Fruit fly (Drosophila melanogaster) whole organism, embryonic: ENCODE measurements around the gene CG12951.

ENCODE experiments used
- Abd-B ChIP-seq: fragments of 200-800 bp; sonication (Bioruptor generic); optimal IDR thresholded peaks from 2 replicates; lab custom pipeline; 2018; ENCODE audit warnings: missing biosample characterization, mild to moderate bottlenecking, missing genetic modification characterization, moderate library complexity
- B-H1 ChIP-seq: fragments of 200-800 bp; sonication (Bioruptor generic); IDR thresholded peaks from 3 replicates; pipeline ENCODE4 v1.3.6; 2022; ENCODE audit warnings: missing biosample characterization, missing genetic modification characterization
- Bdp1 ChIP-seq: fragments of 200-800 bp; sonication (Bioruptor generic); optimal IDR thresholded peaks from 3 replicates; lab custom pipeline; 2016; ENCODE audit warnings: missing biosample characterization, missing genetic modification characterization
- C15 ChIP-seq: fragments of 200-800 bp; sonication (Bioruptor generic); IDR thresholded peaks from 3 replicates; pipeline ENCODE4 v1.3.6; 2022; ENCODE audit warnings: missing biosample characterization, missing genetic modification characterization
- CG10209 ChIP-seq: fragments of 200-800 bp; sonication (Bioruptor generic); optimal IDR thresholded peaks from 3 replicates; lab custom pipeline; 2017; ENCODE audit warnings: missing biosample characterization, mild to moderate bottlenecking, missing genetic modification characterization, missing genetic modification reagents
- CG11085 ChIP-seq: fragments of 200-800 bp; sonication (Bioruptor generic); IDR thresholded peaks from 2 replicates; pipeline ENCODE4 v1.3.6; 2022; ENCODE audit warnings: missing biosample characterization, missing genetic modification characterization
- CG11093 ChIP-seq: fragments of 200-800 bp; sonication (Bioruptor generic); IDR thresholded peaks from 3 replicates; pipeline ENCODE4 v1.3.6; 2022; ENCODE audit warnings: missing biosample characterization, missing genetic modification characterization
- CG11695 ChIP-seq: fragments of 200-800 bp; sonication (Bioruptor generic); IDR thresholded peaks from 3 replicates; pipeline ENCODE4 v1.3.6; 2022; ENCODE audit warnings: missing biosample characterization, missing genetic modification characterization
- CG14050 ChIP-seq: fragments of 200-800 bp; sonication (Bioruptor generic); IDR thresholded peaks from 3 replicates; pipeline ENCODE4 v1.3.6; 2022; ENCODE audit warnings: missing biosample characterization, missing genetic modification characterization
- CG14965 ChIP-seq: fragments of 200-800 bp; sonication (Bioruptor generic); optimal IDR thresholded peaks from 2 replicates; lab custom pipeline; 2016; ENCODE audit warnings: missing biosample characterization, missing genetic modification characterization, borderline replicate concordance
- CG17802 ChIP-seq: fragments of 200-800 bp; sonication (Bioruptor generic); optimal IDR thresholded peaks from 2 replicates; lab custom pipeline; 2018; ENCODE audit warnings: missing biosample characterization, mild to moderate bottlenecking, missing genetic modification characterization, moderate library complexity
- CG32532 ChIP-seq: fragments of 200-800 bp; sonication (Bioruptor generic); IDR thresholded peaks from 2 replicates; pipeline ENCODE4 v1.3.6; 2022; ENCODE audit warnings: missing biosample characterization, missing genetic modification characterization
- CG3281 ChIP-seq: fragments of 200-800 bp; sonication (Bioruptor generic); optimal IDR thresholded peaks from 3 replicates; lab custom pipeline; 2017; ENCODE audit warnings: missing biosample characterization, mild to moderate bottlenecking, missing genetic modification characterization
- CG3838 ChIP-seq: fragments of 200-800 bp; sonication (Bioruptor generic); optimal IDR thresholded peaks from 3 replicates; lab custom pipeline; 2016; ENCODE audit warnings: missing biosample characterization, missing genetic modification characterization
- CG4730 ChIP-seq: fragments of 200-800 bp; sonication (Bioruptor generic); IDR thresholded peaks from 2 replicates; pipeline ENCODE4 v1.3.6; 2022; ENCODE audit warnings: missing biosample characterization, missing genetic modification characterization
- CG6272 ChIP-seq: fragments of 200-800 bp; sonication (Bioruptor generic); IDR thresholded peaks from 2 replicates; pipeline ENCODE4 v1.3.6; 2022; ENCODE audit warnings: missing biosample characterization, missing genetic modification characterization
- CG6654 ChIP-seq: fragments of 200-800 bp; sonication (Bioruptor generic); optimal IDR thresholded peaks from 2 replicates; lab custom pipeline; 2017; ENCODE audit warnings: missing biosample characterization, mild to moderate bottlenecking, missing genetic modification characterization
- CG7271 ChIP-seq: fragments of 200-800 bp; sonication (Bioruptor generic); optimal IDR thresholded peaks from 2 replicates; lab custom pipeline; 2018; ENCODE audit warnings: missing biosample characterization, mild to moderate bottlenecking, missing genetic modification characterization, moderate library complexity
- CG8089 ChIP-seq: fragments of 200-800 bp; sonication (Bioruptor generic); optimal IDR thresholded peaks from 3 replicates; lab custom pipeline; 2016; ENCODE audit warnings: missing biosample characterization, missing genetic modification characterization
- CG8765 ChIP-seq: fragments of 200-800 bp; sonication (Bioruptor generic); IDR thresholded peaks from 2 replicates; pipeline ENCODE4 v1.3.6; 2022; ENCODE audit warnings: missing biosample characterization, missing genetic modification characterization
- CG8944 ChIP-seq: fragments of 200-800 bp; sonication (Bioruptor generic); optimal IDR thresholded peaks from 3 replicates; lab custom pipeline; 2016; ENCODE audit warnings: missing biosample characterization, missing genetic modification characterization
- CG9797 ChIP-seq: fragments of 200-800 bp; sonication (Bioruptor generic); optimal IDR thresholded peaks from 3 replicates; lab custom pipeline; 2018; ENCODE audit warnings: missing biosample characterization, mild to moderate bottlenecking, missing genetic modification characterization
- Dip2 ChIP-seq: fragments of 200-800 bp; sonication (Bioruptor generic); IDR thresholded peaks from 2 replicates; pipeline ENCODE4 v1.3.6; 2022; ENCODE audit warnings: missing biosample characterization, missing genetic modification characterization
- Fer1 ChIP-seq: fragments of 200-800 bp; sonication (Bioruptor generic); optimal IDR thresholded peaks from 2 replicates; lab custom pipeline; 2017; ENCODE audit warnings: missing biosample characterization, mild to moderate bottlenecking, missing genetic modification characterization
- Lpt ChIP-seq: fragments of >200 bp; optimal IDR thresholded peaks from 2 replicates; lab custom pipeline; 2018; ENCODE audit warnings: missing biosample characterization, missing genetic modification characterization
- Oaz ChIP-seq: fragments of 200-800 bp; sonication (Bioruptor generic); IDR thresholded peaks from 2 replicates; pipeline ENCODE4 v1.3.6; 2022; ENCODE audit warnings: missing biosample characterization, missing genetic modification characterization
- Side ChIP-seq: fragments of 200-800 bp; sonication (Bioruptor generic); optimal IDR thresholded peaks from 2 replicates; lab custom pipeline; 2016; ENCODE audit warnings: missing biosample characterization, missing genetic modification characterization
- Sox100B ChIP-seq: fragments of 200-800 bp; sonication (Bioruptor generic); optimal IDR thresholded peaks from 3 replicates; lab custom pipeline; 2018; ENCODE audit warnings: missing biosample characterization, mild to moderate bottlenecking, missing genetic modification characterization
- Vsx1 ChIP-seq: fragments of 200-800 bp; sonication (Bioruptor generic); optimal IDR thresholded peaks from 2 replicates; lab custom pipeline; 2017; ENCODE audit warnings: missing biosample characterization, mild to moderate bottlenecking, missing genetic modification characterization, missing genetic modification reagents
- aop ChIP-seq: fragments of 200-800 bp; sonication (Bioruptor generic); IDR thresholded peaks from 2 replicates; pipeline ENCODE4 v1.3.6; 2022; ENCODE audit warnings: missing biosample characterization, missing genetic modification characterization
- ase ChIP-seq: fragments of 200-800 bp; sonication (Bioruptor generic); IDR thresholded peaks from 3 replicates; pipeline ENCODE4 v1.3.6; 2022; ENCODE audit warnings: missing biosample characterization, missing genetic modification characterization
- br ChIP-seq: fragments of >200 bp; optimal IDR thresholded peaks from 2 replicates; lab custom pipeline; 2017
- chinmo ChIP-seq: fragments of 200-800 bp; sonication (Bioruptor generic); IDR thresholded peaks from 4 replicates; pipeline ENCODE4 v1.3.6; 2022; ENCODE audit warnings: missing biosample characterization, missing genetic modification characterization; ENCODE audit not compliant: partially characterized antibody
- dimm ChIP-seq: fragments of 200-800 bp; sonication (Bioruptor generic); IDR thresholded peaks from 2 replicates; pipeline ENCODE4 v1.3.6; 2022; ENCODE audit warnings: missing biosample characterization, missing genetic modification characterization
- dmrt99B ChIP-seq: fragments of 200-800 bp; sonication (Bioruptor generic); optimal IDR thresholded peaks from 2 replicates; lab custom pipeline; 2018; ENCODE audit warnings: missing biosample characterization, mild to moderate bottlenecking, missing genetic modification characterization, moderate library complexity
- dysf ChIP-seq: fragments of 200-800 bp; sonication (Bioruptor generic); IDR thresholded peaks from 3 replicates; pipeline ENCODE4 v1.3.6; 2022; ENCODE audit warnings: missing biosample characterization, missing genetic modification characterization
- gt ChIP-seq: fragments of 200-800 bp; sonication (Bioruptor generic); IDR thresholded peaks from 2 replicates; pipeline ENCODE4 v1.3.6; 2022; ENCODE audit warnings: missing biosample characterization, missing genetic modification characterization
- h ChIP-seq: fragments of >200 bp; optimal IDR thresholded peaks from 2 replicates; lab custom pipeline; 2017
- kah ChIP-seq: fragments of 200-800 bp; sonication (Bioruptor generic); optimal IDR thresholded peaks from 2 replicates; lab custom pipeline; 2018; ENCODE audit warnings: missing biosample characterization, mild to moderate bottlenecking, missing genetic modification characterization
- kni ChIP-seq: fragments of 200-800 bp; sonication (Bioruptor generic); optimal IDR thresholded peaks from 3 replicates; lab custom pipeline; 2017; ENCODE audit warnings: mild to moderate bottlenecking, missing biosample characterization, missing genetic modification reagents, missing genetic modification characterization
- lola ChIP-seq, 3 experiments: fragments of >200 bp in 2 of 3; fragments of 200-800 bp in 1 of 3; sonication (Bioruptor generic) in 1 of 3; optimal IDR thresholded peaks; 2 replicates each; lab custom pipeline; 2017 to 2019; ENCODE audit warnings: missing biosample characterization in 3 of 3, missing genetic modification characterization in 3 of 3, mild to moderate bottlenecking in 1 of 3, moderate library complexity in 1 of 3
- luna ChIP-seq: fragments of 200-800 bp; sonication (Bioruptor generic); optimal IDR thresholded peaks from 2 replicates; lab custom pipeline; 2016; ENCODE audit warnings: missing biosample characterization, missing genetic modification characterization
- ro ChIP-seq: fragments of 200-800 bp; sonication (Bioruptor generic); IDR thresholded peaks from 2 replicates; pipeline ENCODE4 v1.3.6; 2022; ENCODE audit warnings: missing biosample characterization, missing genetic modification characterization
- sd ChIP-seq: fragments of 200-800 bp; sonication (Bioruptor generic); optimal IDR thresholded peaks from 3 replicates; lab custom pipeline; 2018; ENCODE audit warnings: missing biosample characterization, mild to moderate bottlenecking, missing genetic modification characterization, moderate library complexity
- sob ChIP-seq: fragments of 200-800 bp; sonication (Bioruptor generic); IDR thresholded peaks from 2 replicates; pipeline ENCODE4 v1.3.6; 2022; ENCODE audit warnings: missing biosample characterization, missing genetic modification characterization
- sqz ChIP-seq: fragments of 200-800 bp; sonication (Bioruptor generic); optimal IDR thresholded peaks from 3 replicates; lab custom pipeline; 2018; ENCODE audit warnings: missing biosample characterization, mild to moderate bottlenecking, missing genetic modification characterization
- trem ChIP-seq: fragments of 200-800 bp; optimal IDR thresholded peaks from 3 replicates; lab custom pipeline; 2019; ENCODE audit warnings: missing biosample characterization, mild to moderate bottlenecking, missing genetic modification characterization, moderate library complexity
- ttk ChIP-seq: fragments of 200-800 bp; sonication (Bioruptor generic); IDR thresholded peaks from 2 replicates; pipeline ENCODE4 v2.1.2; 2022; ENCODE audit warnings: missing biosample characterization, missing genetic modification characterization
- zen2 ChIP-seq: fragments of 200-800 bp; sonication (Bioruptor generic); IDR thresholded peaks from 3 replicates; pipeline ENCODE4 v1.3.6; 2022; ENCODE audit warnings: missing biosample characterization, missing genetic modification characterization; ENCODE audit not compliant: partially characterized antibody
- zfh1 ChIP-seq: fragments of 200-800 bp; sonication (Bioruptor generic); IDR thresholded peaks from 3 replicates; pipeline ENCODE4 v1.3.6; 2022; ENCODE audit warnings: missing biosample characterization, missing genetic modification characterization

CG12951 gene

DNA sequence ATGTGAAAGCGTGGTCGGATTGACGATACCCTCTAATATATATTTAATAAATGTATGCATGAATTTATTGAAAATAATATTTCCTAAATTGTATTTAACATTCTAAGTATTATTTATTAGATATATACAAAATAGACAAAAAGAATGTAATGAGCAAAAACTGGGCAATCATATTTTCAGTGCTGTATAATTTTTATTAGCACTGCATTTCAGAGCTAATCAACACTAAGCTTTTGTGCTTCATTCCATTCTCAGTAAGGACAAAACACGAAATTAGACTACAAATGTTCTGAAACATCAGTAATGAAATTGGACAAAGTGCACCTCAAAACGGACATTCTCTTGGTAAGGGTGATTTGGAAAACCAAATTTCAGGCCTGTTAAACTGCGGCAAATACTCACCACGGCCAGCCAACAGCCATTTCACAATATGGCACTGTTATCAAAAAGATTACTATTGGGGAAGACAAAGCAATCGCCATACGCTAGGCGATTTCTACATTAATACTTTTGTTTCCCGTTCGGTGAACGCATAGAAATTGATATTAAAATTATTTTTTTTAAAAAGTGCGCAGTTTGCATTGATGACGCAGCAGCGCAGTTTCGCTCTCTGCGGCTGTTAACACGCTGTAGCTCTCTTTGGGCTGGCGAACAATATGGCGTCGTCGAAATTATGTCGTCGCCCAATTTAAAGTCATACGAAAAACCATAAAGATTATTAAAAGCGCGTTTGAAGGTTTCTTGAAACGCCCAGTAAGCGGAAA is 10.5 kb upstream of the CG12951 start (continued):
- TF ChIP-seq Lpt (GFP tag; lab: Kevin White, UChicago), result no peak
- peak; percentile 51 for TF ChIP-seq CG11085
- peak; percentile 91 for TF ChIP-seq dmrt99B
- peak; percentile 92 for TF ChIP-seq dysf (GFP tag; lab: Robert Waterston, UW)
- TF ChIP-seq Bdp1 (GFP tag; lab: Kevin White, UChicago), result peak; percentile 53
- TF ChIP-seq ro, result peak; percentile 62
- TF ChIP-seq CG3838, result peak; percentile 48
- peak; percentile 36 for TF ChIP-seq CG7271 (tag; lab: Kevin White, UChicago)
- TF ChIP-seq CG14050 (GFP tag; lab: Robert Waterston, UW), result peak; percentile 59
- peak; percentile 60 for TF ChIP-seq CG6272
- no peak for TF ChIP-seq kni
- TF ChIP-seq zen2, result no peak
- TF ChIP-seq dimm (GFP tag; lab: Robert Waterston, UW), result no peak; the same call in 1 of the 2 replicates
- peak; percentile 77; the same call in 2 of the 3 replicates for TF ChIP-seq zfh1 (GFP tag; lab: Robert Waterston, UW)
- no peak for TF ChIP-seq Dip2 (GFP tag; lab: Robert Waterston, UW)
- TF ChIP-seq CG4730 (GFP tag; lab: Robert Waterston, UW), result peak; percentile 39; the same call in 1 of the 2 replicates
- TF ChIP-seq gt (GFP tag; lab: Robert Waterston, UW), result no peak
- TF ChIP-seq CG8765 (GFP tag; lab: Robert Waterston, UW), result peak; percentile 40; the same call in 1 of the 2 replicates
- peak; percentile 88 for TF ChIP-seq CG32532 (GFP tag; lab: Robert Waterston, UW)
- TF ChIP-seq C15 (GFP tag; lab: Robert Waterston, UW), result peak; percentile 32; the same call in 1 of the 3 replicates
- TF ChIP-seq CG17802 (tag; lab: Kevin White, UChicago), result peak; percentile 55
- TF ChIP-seq ttk (GFP tag; lab: Robert Waterston, UW), result peak; percentile 62
- peak; percentile 73 for TF ChIP-seq Abd-B
- TF ChIP-seq Sox100B (GFP tag; lab: Kevin White, UChicago), result peak; percentile 94
- TF ChIP-seq Oaz, result peak; percentile 68
- TF ChIP-seq B-H1 (GFP tag; lab: Robert Waterston, UW), result peak; percentile 55; the same call in 2 of the 3 replicates
- no peak for TF ChIP-seq CG9797 (GFP tag; lab: Kevin White, UChicago)
- TF ChIP-seq chinmo (GFP tag; lab: Robert Waterston, UW), result 0 out of 4 replicates have a peak, but pooled peaks have one; percentile 52
- TF ChIP-seq sob (GFP tag; lab: Robert Waterston, UW), result peak; percentile 87
- peak in 1 of 3 experiments; percentile 89 for TF ChIP-seq lola (GFP tag; optimal IDR thresholded peaks at IDR 0.05; lab: Kevin White, UChicago)
- TF ChIP-seq kah (GFP tag; lab: Kevin White, UChicago), result peak; percentile 57
- TF ChIP-seq trem (tag; lab: Kevin White, UChicago), result peak; percentile 72
- peak; percentile 95 for TF ChIP-seq CG3281 (GFP tag; lab: Kevin White, UChicago)
- TF ChIP-seq CG8944 (GFP tag; lab: Kevin White, UChicago), result peak; percentile 61
- peak; percentile 72 for TF ChIP-seq CG6654 (GFP tag; lab: Kevin White, UChicago)
- peak; percentile 64; the same call in 2 of the 3 replicates for TF ChIP-seq ase (GFP tag; lab: Robert Waterston, UW)
- TF ChIP-seq Side (GFP tag; lab: Kevin White, UChicago), result peak; percentile 69
- peak; percentile 52 for TF ChIP-seq CG8089 (GFP tag; lab: Kevin White, UChicago)
- no peak for TF ChIP-seq br (lab: Kevin White, UChicago)
- no peak for TF ChIP-seq aop
- peak; percentile 78 for TF ChIP-seq sqz (GFP tag; lab: Kevin White, UChicago)
- TF ChIP-seq Vsx1 (GFP tag; lab: Kevin White, UChicago), result peak; percentile 80
- peak; percentile 88 for TF ChIP-seq Fer1 (GFP tag; lab: Kevin White, UChicago)
- peak; percentile 89 for TF ChIP-seq CG11695 (GFP tag; lab: Robert Waterston, UW)
- TF ChIP-seq CG14965 (GFP tag; lab: Kevin White, UChicago), result no peak
- peak; percentile 60 for TF ChIP-seq sd (tag; lab: Kevin White, UChicago)
- TF ChIP-seq h, result no peak
- TF ChIP-seq CG10209 (GFP tag; lab: Kevin White, UChicago), result peak; percentile 93
- TF ChIP-seq CG11093 (GFP tag; lab: Robert Waterston, UW), result peak; percentile 78
- TF ChIP-seq luna, result peak; percentile 40
